Worm (Caenorhabditis elegans): ENCODE measurements around the gene C32D5.4.

- TF ChIP-seq him-1 (tag; optimal IDR thresholded peaks at IDR 0.05) (no peak), dao-5 (tag; optimal IDR thresholded peaks at IDR 0.05) (no peak), W03F9.2 (tag; optimal IDR thresholded peaks at IDR 0.05) (no peak)
Observed at ce11 chrII:6339948-6340347, 17.1 kb upstream of the C32D5.4 start, which contains the start of gene C32D5.7.

All from whole organism, L4/young adult.